Worm (Caenorhabditis elegans) whole organism, young adult: Measurements from ENCODE around the gene W06D12.6.

ENCODE experiments used
- B0019.2 ChIP-seq: fragments of 200-800 bp; sonication (Bioruptor generic); conservative IDR thresholded peaks from 2 replicates; pipeline ENCODE4 v1.3.6; 2022; ENCODE audit warnings: missing genetic modification reagents, missing genetic modification characterization, missing compliant biosample characterization
- B0035.1 ChIP-seq: sonication (generic microtip); optimal IDR thresholded peaks from 2 replicates; lab custom pipeline; 2016; ENCODE audit warnings: missing genetic modification characterization, mild to moderate bottlenecking, missing compliant biosample characterization, missing genotype, missing genetic modification reagents
- B0336.3 ChIP-seq: fragments of 200-800 bp; sonication (Bioruptor generic); IDR thresholded peaks from 2 replicates; pipeline ENCODE4 v1.3.6; 2022; ENCODE audit warnings: missing genetic modification characterization, missing compliant biosample characterization
- F22D6.2 ChIP-seq: sonication (generic microtip); optimal IDR thresholded peaks from 2 replicates; lab custom pipeline; 2016; ENCODE audit warnings: mild to moderate bottlenecking, missing genetic modification characterization, missing compliant biosample characterization
- F49E8.2 ChIP-seq: sonication (generic microtip); optimal IDR thresholded peaks from 3 replicates; lab custom pipeline; 2017; ENCODE audit warnings: missing genetic modification characterization, mild to moderate bottlenecking, missing compliant biosample characterization, antibody characterized with exemption, moderate library complexity; ENCODE audit not compliant: insufficient read depth
- T07F8.4 ChIP-seq: sonication (generic microtip); optimal IDR thresholded peaks from 2 replicates; lab custom pipeline; 2016; ENCODE audit warnings: mild to moderate bottlenecking, missing genetic modification characterization, moderate library complexity, missing compliant biosample characterization
- Y53F4B.3 ChIP-seq: fragments of 200-800 bp; sonication (Bioruptor generic); IDR thresholded peaks from 2 replicates; pipeline ENCODE4 v1.3.6; 2022; ENCODE audit warnings: missing genetic modification reagents, missing genetic modification characterization, missing compliant biosample characterization
- Y67H2A.10 ChIP-seq: fragments of 200-800 bp; sonication (Bioruptor generic); conservative IDR thresholded peaks from 2 replicates; pipeline ENCODE4 v1.3.6; 2022; ENCODE audit warnings: missing genetic modification reagents, missing genetic modification characterization, missing compliant biosample characterization
- Y79H2A.3 ChIP-seq: fragments of 200-800 bp; sonication (Bioruptor generic); conservative IDR thresholded peaks from 2 replicates; pipeline ENCODE4 v1.3.6; 2022; ENCODE audit warnings: missing genetic modification reagents, missing genetic modification characterization, missing compliant biosample characterization
- Y95B8A.8 ChIP-seq: fragments of 200-800 bp; sonication (Bioruptor generic); IDR thresholded peaks from 2 replicates; pipeline ENCODE4 v1.3.6; 2022; ENCODE audit warnings: missing genetic modification reagents, missing genetic modification characterization, missing compliant biosample characterization
- ama-1 ChIP-seq, 3 experiments: fragments of 150-350 bp in 1 of 3; sonication (generic microtip) in 2 of 3; optimal IDR thresholded peaks; 2 replicates each; lab custom pipeline; 2014 to 2018; ENCODE audit warnings: missing biosample characterization in 2 of 3, missing genetic modification characterization in 2 of 3, missing genetic modification reagents in 2 of 3
- aptf-2 ChIP-seq: fragments of 200-800 bp; sonication (Bioruptor generic); conservative IDR thresholded peaks from 2 replicates; pipeline ENCODE4 v1.3.6; 2022; ENCODE audit warnings: missing genetic modification reagents, missing genetic modification characterization, missing compliant biosample characterization
- aptf-3 ChIP-seq: fragments of 200-800 bp; sonication (Bioruptor generic); IDR thresholded peaks from 2 replicates; pipeline ENCODE4 v1.3.6; 2022; ENCODE audit warnings: missing genetic modification characterization, missing compliant biosample characterization
- athp-1 ChIP-seq: sonication (generic microtip); optimal IDR thresholded peaks from 2 replicates; lab custom pipeline; 2017; ENCODE audit warnings: mild to moderate bottlenecking, missing genetic modification characterization, missing compliant biosample characterization
- cebp-2 ChIP-seq: fragments of 200-800 bp; sonication (Bioruptor generic); IDR thresholded peaks from 2 replicates; pipeline ENCODE4 v1.3.6; 2022; ENCODE audit warnings: missing genetic modification characterization, missing compliant biosample characterization
- ceh-100 ChIP-seq: fragments of 200-800 bp; sonication (Bioruptor generic); IDR thresholded peaks from 2 replicates; pipeline ENCODE4 v1.3.6; 2022; ENCODE audit warnings: missing genetic modification reagents, missing genetic modification characterization, missing compliant biosample characterization
- ceh-27 ChIP-seq: fragments of 200-800 bp; sonication (Bioruptor generic); optimal IDR thresholded peaks from 2 replicates; lab custom pipeline; 2018; ENCODE audit warnings: mild to moderate bottlenecking, missing genetic modification characterization, moderate library complexity, missing compliant biosample characterization
- chd-7 ChIP-seq: sonication (generic microtip); optimal IDR thresholded peaks from 2 replicates; lab custom pipeline; 2016; ENCODE audit warnings: mild to moderate bottlenecking, missing genetic modification characterization, moderate library complexity, missing compliant biosample characterization
- dpl-1 ChIP-seq: fragments of 150-350 bp; optimal IDR thresholded peaks from 2 replicates; lab custom pipeline; 2014; ENCODE audit warnings: missing biosample characterization, missing genetic modification reagents, missing genetic modification characterization
- efl-1 ChIP-seq: fragments of 150-350 bp; optimal IDR thresholded peaks from 2 replicates; lab custom pipeline; 2014; ENCODE audit warnings: missing biosample characterization, missing genetic modification reagents, missing genetic modification characterization
- egrh-3 ChIP-seq: fragments of 200-800 bp; sonication (Bioruptor generic); IDR thresholded peaks from 2 replicates; pipeline ENCODE4 v1.3.6; 2022; ENCODE audit warnings: missing genetic modification reagents, missing genetic modification characterization, missing compliant biosample characterization
- ekl-4 ChIP-seq: fragments of 200-800 bp; sonication (Bioruptor generic); IDR thresholded peaks from 2 replicates; pipeline ENCODE4 v1.3.6; 2022; ENCODE audit warnings: missing genetic modification reagents, missing genetic modification characterization, missing compliant biosample characterization
- gei-17 ChIP-seq: fragments of 200-800 bp; sonication (Bioruptor generic); optimal IDR thresholded peaks from 2 replicates; lab custom pipeline; 2018; ENCODE audit warnings: mild to moderate bottlenecking, missing genetic modification characterization, missing compliant biosample characterization
- him-1 ChIP-seq: sonication (generic microtip); optimal IDR thresholded peaks from 2 replicates; lab custom pipeline; 2016; ENCODE audit warnings: missing genotype, missing genetic modification reagents, missing genetic modification characterization, missing compliant biosample characterization
- hmg-20 ChIP-seq: fragments of 200-800 bp; sonication (Bioruptor generic); IDR thresholded peaks from 2 replicates; pipeline ENCODE4 v1.3.6; 2022; ENCODE audit warnings: missing genetic modification reagents, missing genetic modification characterization, missing compliant biosample characterization
- hrde-1 ChIP-seq: sonication (generic microtip); optimal IDR thresholded peaks from 2 replicates; lab custom pipeline; 2016; ENCODE audit warnings: missing genetic modification characterization, mild to moderate bottlenecking, missing compliant biosample characterization, moderate library complexity, missing genotype, missing genetic modification reagents, borderline replicate concordance
- hsf-1 ChIP-seq: fragments of 200-800 bp; sonication (Bioruptor generic); IDR thresholded peaks from 2 replicates; pipeline ENCODE4 v1.3.6; 2022; ENCODE audit warnings: missing genetic modification reagents, missing genetic modification characterization, missing compliant biosample characterization
- lin-40 ChIP-seq: sonication (generic microtip); optimal IDR thresholded peaks from 2 replicates; lab custom pipeline; 2016; ENCODE audit warnings: missing genetic modification characterization, mild to moderate bottlenecking, missing compliant biosample characterization, missing genotype, missing genetic modification reagents
- lsy-27 ChIP-seq: sonication (generic microtip); optimal IDR thresholded peaks from 2 replicates; lab custom pipeline; 2017; ENCODE audit warnings: missing genetic modification characterization, mild to moderate bottlenecking, missing compliant biosample characterization, antibody characterized with exemption, missing genotype, borderline replicate concordance; ENCODE audit not compliant: insufficient read depth
- madf-10 ChIP-seq: sonication (generic microtip); optimal IDR thresholded peaks from 2 replicates; lab custom pipeline; 2016; ENCODE audit warnings: mild to moderate bottlenecking, missing genetic modification characterization, missing compliant biosample characterization
- madf-3 ChIP-seq: fragments of 200-800 bp; sonication (Bioruptor generic); IDR thresholded peaks from 2 replicates; pipeline ENCODE4 v1.3.6; 2022; ENCODE audit warnings: missing genetic modification reagents, missing genetic modification characterization, missing compliant biosample characterization
- madf-8 ChIP-seq: fragments of 200-800 bp; sonication (Bioruptor generic); conservative IDR thresholded peaks from 2 replicates; pipeline ENCODE4 v1.3.6; 2022; ENCODE audit warnings: missing genetic modification reagents, missing genetic modification characterization, missing compliant biosample characterization
- nfyb-1 ChIP-seq: fragments of 200-800 bp; sonication (Bioruptor generic); IDR thresholded peaks from 2 replicates; pipeline ENCODE4 v1.3.6; 2022; ENCODE audit warnings: missing genetic modification reagents, missing genetic modification characterization, missing compliant biosample characterization
- nhr-179 ChIP-seq: sonication (generic microtip); optimal IDR thresholded peaks from 2 replicates; lab custom pipeline; 2016; ENCODE audit warnings: mild to moderate bottlenecking, missing genetic modification characterization, missing compliant biosample characterization
- nhr-80 ChIP-seq: sonication (generic microtip); optimal IDR thresholded peaks from 2 replicates; lab custom pipeline; 2016; ENCODE audit warnings: missing genetic modification characterization, missing compliant biosample characterization
- pbrm-1 ChIP-seq: fragments of 200-800 bp; sonication (Bioruptor generic); IDR thresholded peaks from 2 replicates; pipeline ENCODE4 v1.3.6; 2022; ENCODE audit warnings: missing genetic modification reagents, missing genetic modification characterization, missing compliant biosample characterization
- repo-1 ChIP-seq: sonication (generic microtip); optimal IDR thresholded peaks from 2 replicates; lab custom pipeline; 2017; ENCODE audit warnings: mild to moderate bottlenecking, missing genetic modification characterization, missing compliant biosample characterization
- sdz-38 ChIP-seq: sonication (generic microtip); optimal IDR thresholded peaks from 2 replicates; lab custom pipeline; 2016; ENCODE audit warnings: missing genotype, missing genetic modification characterization, missing compliant biosample characterization
- snpc-4 ChIP-seq, 5 experiments: fragments of 150-350 bp in 1 of 5; sonication (generic microtip) in 4 of 5; optimal IDR thresholded peaks; 2 replicates each; lab custom pipeline; 2014 to 2018; ENCODE audit warnings: missing genetic modification characterization in 5 of 5, missing biosample characterization in 3 of 5, antibody characterized with exemption in 2 of 5, mild to moderate bottlenecking in 2 of 5, missing compliant biosample characterization in 2 of 5, missing genotype in 2 of 5, moderate library complexity in 2 of 5, missing genetic modification reagents in 1 of 5
- sptf-2 ChIP-seq: fragments of 200-800 bp; sonication (Bioruptor generic); optimal IDR thresholded peaks from 2 replicates; lab custom pipeline; 2018; ENCODE audit warnings: mild to moderate bottlenecking, missing genetic modification characterization, missing compliant biosample characterization
- ztf-18 ChIP-seq: sonication (generic microtip); optimal IDR thresholded peaks from 2 replicates; lab custom pipeline; 2016; ENCODE audit warnings: missing genotype, mild to moderate bottlenecking, missing genetic modification characterization, missing compliant biosample characterization
- ztf-22 ChIP-seq: fragments of 200-800 bp; sonication (Bioruptor generic); optimal IDR thresholded peaks from 2 replicates; lab custom pipeline; 2018; ENCODE audit warnings: mild to moderate bottlenecking, missing genetic modification characterization, moderate library complexity, missing compliant biosample characterization

The W06D12.6 gene

DNA sequence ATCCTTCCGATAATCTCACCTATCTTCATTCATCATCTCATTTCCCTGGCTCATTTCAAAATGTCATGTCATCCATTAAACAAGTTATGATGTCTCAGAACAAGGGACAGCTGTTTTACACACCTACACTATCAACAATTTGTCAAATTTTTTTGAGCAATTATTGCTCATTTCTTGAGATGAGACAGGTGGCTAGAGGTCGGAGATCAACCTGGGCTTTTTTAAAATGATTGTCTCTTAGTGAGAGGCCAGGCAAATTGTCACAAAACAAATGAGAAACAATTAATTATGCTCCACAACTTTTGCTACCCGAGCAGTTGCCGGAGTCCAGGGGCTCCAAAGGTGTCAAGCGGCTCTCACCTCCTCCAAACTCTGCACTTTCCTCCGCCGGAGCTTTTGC, 22.8 kb downstream of the W06D12.6 start:
- TF ChIP-seq hsf-1 (GFP tag; lab: Robert Waterston, UW) (no peak), ztf-18 (no peak), T07F8.4 (tag; lab: Kevin White, UChicago) (no peak), B0019.2 (GFP tag; lab: Robert Waterston, UW) (no peak), nhr-179 (tag; lab: Kevin White, UChicago) (no peak), F49E8.2 (no peak), Y67H2A.10 (no peak)

- TF ChIP-seq egrh-3 (GFP tag; lab: Robert Waterston, UW) = no peak
- no peak for TF ChIP-seq cebp-2 (GFP tag; lab: Robert Waterston, UW)
- TF ChIP-seq B0336.3 = no peak
- no peak for TF ChIP-seq Y95B8A.8 (GFP tag; lab: Robert Waterston, UW)
- no peak for TF ChIP-seq ceh-100
These were observed 26.6 kb downstream of the W06D12.6 start, which contains the start of gene twk-42 for ce11 chrV:17732516-17732915. Gene twk-42, minus strand, starts transcription at chrV:17732616.

DNA sequence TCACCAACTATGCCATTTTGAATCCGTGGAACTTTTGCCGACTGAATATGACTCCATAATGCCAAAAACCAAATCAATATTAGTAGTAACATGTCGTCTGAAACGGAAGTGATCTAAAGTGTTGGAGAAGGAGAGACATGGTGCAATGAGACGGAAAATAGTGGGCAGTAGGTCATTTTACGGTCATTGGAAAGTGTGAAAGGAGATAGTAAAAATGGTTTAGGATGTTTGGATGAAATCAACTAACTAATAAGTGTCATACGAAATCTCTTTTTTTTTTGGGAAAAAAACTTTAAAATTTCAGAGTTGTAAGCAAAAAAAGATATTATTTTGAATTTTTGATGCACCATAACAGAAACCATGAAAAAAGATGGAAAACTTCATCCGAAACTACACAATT, 33.9 kb downstream of the W06D12.6 start, which contains the start of gene cutl-4:
Gene cutl-4 (minus strand): TSS at position 101 of the 400 bp plus-strand sequence.
- TF ChIP-seq dpl-1 (GFP tag; lab: Kevin White, UChicago) (no peak), nfyb-1 (GFP tag; lab: Robert Waterston, UW) (no peak), hmg-20 (no peak), sdz-38 (tag; lab: Kevin White, UChicago) (no peak), ztf-22 (GFP tag; lab: Kevin White, UChicago) (no peak), nhr-80 (tag; lab: Kevin White, UChicago) (no peak), aptf-2 (GFP tag; lab: Robert Waterston, UW) (no peak), gei-17 (GFP tag; lab: Kevin White, UChicago) (no peak), sptf-2 (GFP tag; lab: Kevin White, UChicago) (no peak), ama-1 (optimal IDR thresholded peaks at IDR 0.05; lab: Kevin White, UChicago) (no peak), ama-1 (GFP tag; optimal IDR thresholded peaks at IDR 0.05; lab: Kevin White, UChicago) (no peak), Y95B8A.8 (GFP tag; lab: Robert Waterston, UW) (no peak)

DNA sequence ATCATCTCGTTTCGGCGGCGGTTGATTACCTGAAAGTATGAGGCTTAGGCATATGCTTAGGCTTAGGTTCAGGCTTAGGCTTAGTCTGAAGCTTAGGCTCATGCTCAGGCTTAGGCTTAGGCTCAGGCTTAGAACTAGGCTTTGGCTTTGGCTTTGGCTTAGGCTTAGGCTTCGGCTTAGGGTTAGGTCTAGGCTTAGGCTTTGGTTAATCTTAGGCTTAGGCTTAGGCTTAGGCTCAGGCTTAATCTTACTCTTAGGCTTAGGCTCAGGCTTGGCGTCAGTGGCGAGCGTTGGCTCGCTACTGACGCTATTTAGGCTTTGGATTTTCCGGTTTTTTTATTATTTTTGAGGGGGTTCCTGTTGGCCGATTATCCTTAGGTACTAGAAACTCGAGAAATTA, 37.9 kb downstream of the W06D12.6 start:
- no peak for TF ChIP-seq chd-7 (tag; lab: Kevin White, UChicago)
- TF ChIP-seq lsy-27 = no peak
- no peak for TF ChIP-seq Y79H2A.3 (GFP tag; lab: Robert Waterston, UW)
- no peak for TF ChIP-seq him-1 (tag; lab: Kevin White, UChicago)
- TF ChIP-seq snpc-4 (GFP tag; optimal IDR thresholded peaks at IDR 0.05; lab: Kevin White, UChicago) = no peak
- TF ChIP-seq snpc-4 (tag; optimal IDR thresholded peaks at IDR 0.05; lab: Kevin White, UChicago) = no peak
- TF ChIP-seq B0019.2 (GFP tag; lab: Robert Waterston, UW) = no peak
- no peak for TF ChIP-seq madf-10 (tag; lab: Kevin White, UChicago)
- TF ChIP-seq F22D6.2 (tag; lab: Kevin White, UChicago) = no peak
- no peak for TF ChIP-seq ekl-4 (GFP tag; lab: Robert Waterston, UW)

- TF ChIP-seq him-1 (tag; lab: Kevin White, UChicago) (no peak), athp-1 (no peak), lin-40 (tag; lab: Kevin White, UChicago) (no peak), repo-1 (tag; lab: Kevin White, UChicago) (no peak), hrde-1 (tag; lab: Kevin White, UChicago) (no peak), aptf-3 (GFP tag; lab: Robert Waterston, UW) (no peak), sptf-2 (GFP tag; lab: Kevin White, UChicago) (no peak), madf-8 (GFP tag; lab: Robert Waterston, UW) (no peak), ceh-27 (GFP tag; lab: Kevin White, UChicago) (no peak), Y53F4B.3 (GFP tag; lab: Robert Waterston, UW) (no peak), pbrm-1 (GFP tag; lab: Robert Waterston, UW) (no peak), madf-3 (GFP tag; lab: Robert Waterston, UW) (no peak), ztf-22 (GFP tag; lab: Kevin White, UChicago) (no peak), efl-1 (GFP tag; lab: Kevin White, UChicago) (no peak), B0035.1 (tag; lab: Kevin White, UChicago) (no peak)
These were observed 41.0 kb downstream of the W06D12.6 start, which contains the start of gene twk-36 for ce11 chrV:17746959-17747358. Gene twk-36, minus strand, starts transcription at chrV:17747059.
